Fruit fly (Drosophila melanogaster) whole organism: ENCODE measurements around the gene Nckx30C.

Experiments
- CG8478 ChIP-seq: fragments of >200 bp; optimal IDR thresholded peaks from 2 replicates; lab custom pipeline; 2018; ENCODE audit warnings: inconsistent platforms
- usp ChIP-seq: fragments of >200 bp; optimal IDR thresholded peaks from 2 replicates; lab custom pipeline; 2017; ENCODE audit warnings: missing biosample characterization, missing genetic modification characterization, mixed read lengths

- no peak for TF ChIP-seq usp (GFP tag; lab: Kevin White, UChicago)
- TF ChIP-seq CG8478, result no peak
These were observed 73.1 kb downstream of the Nckx30C start for dm6 chr2L:9673235-9673634.
